Fruit fly (Drosophila melanogaster) whole organism, wandering third instar larva: ENCODE results near the gene CG13300.
A peak's percentile ranks its signal among the peaks of the same experiment; 100 is the strongest.

Experiments
- HLH106 ChIP-seq: fragments of 200-800 bp; optimal IDR thresholded peaks from 3 replicates; lab custom pipeline; 2019; ENCODE audit warnings: missing biosample characterization, mild to moderate bottlenecking, missing genetic modification characterization, moderate library complexity
- Jra ChIP-seq: sonication (Bioruptor generic); optimal IDR thresholded peaks from 2 replicates; lab custom pipeline; 2016; ENCODE audit warnings: missing biosample characterization, missing genetic modification characterization
- jim ChIP-seq: fragments of 175-275, 200-325 bp; sonication (Bioruptor generic); optimal IDR thresholded peaks from 2 replicates; lab custom pipeline; 2016; ENCODE audit warnings: missing biosample characterization, mild to moderate bottlenecking, missing genetic modification characterization
- tai ChIP-seq: sonication (Bioruptor generic); optimal IDR thresholded peaks from 2 replicates; lab custom pipeline; 2016; ENCODE audit warnings: missing biosample characterization, missing genetic modification characterization

dm6 chr3L:6392443-6392842, 40.3 kb upstream of the CG13300 start:
- TF ChIP-seq HLH106 (tag; lab: Kevin White, UChicago), result peak; percentile 50
- peak; percentile 20 for TF ChIP-seq tai (GFP tag; lab: Kevin White, UChicago)
- TF ChIP-seq jim (GFP tag; lab: Kevin White, UChicago), result no peak
- no peak for TF ChIP-seq Jra (GFP tag; lab: Kevin White, UChicago)
